Worm (Caenorhabditis elegans) whole organism, young adult: ENCODE measurements around the gene gpa-7.

Experiments
- lin-40 ChIP-seq: sonication (generic microtip); optimal IDR thresholded peaks from 2 replicates; lab custom pipeline; 2016; ENCODE audit warnings: missing genetic modification characterization, mild to moderate bottlenecking, missing compliant biosample characterization, missing genotype, missing genetic modification reagents
- somi-1 ChIP-seq: fragments of 200-800 bp; sonication (Bioruptor generic); optimal IDR thresholded peaks from 2 replicates; lab custom pipeline; 2018; ENCODE audit warnings: mild to moderate bottlenecking, missing genetic modification characterization, missing compliant biosample characterization

DNA sequence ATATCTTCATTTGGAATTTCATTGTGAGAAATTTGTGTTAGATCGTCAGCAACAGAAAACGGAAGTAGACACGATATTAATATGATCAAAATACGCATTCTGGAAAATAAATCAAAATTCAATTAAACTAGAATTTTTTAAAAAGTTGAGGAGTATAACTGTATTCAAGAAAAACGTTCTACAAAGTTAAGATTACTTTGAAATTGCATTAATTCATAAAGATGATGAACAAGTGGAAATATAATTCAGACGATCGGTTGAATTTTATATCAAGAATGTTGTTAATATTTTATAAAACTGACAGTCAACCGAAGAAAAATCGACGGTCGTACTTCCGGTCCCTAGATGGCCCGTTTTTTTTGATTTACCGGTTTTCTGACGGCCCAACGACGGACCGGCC lies 49.2 kb downstream of the gpa-7 start, which contains the start of gene F01D4.8:
- no peak for TF ChIP-seq somi-1
- no peak for TF ChIP-seq lin-40
